Worm (Caenorhabditis elegans): ENCODE results near the gene prp-38.

DNA sequence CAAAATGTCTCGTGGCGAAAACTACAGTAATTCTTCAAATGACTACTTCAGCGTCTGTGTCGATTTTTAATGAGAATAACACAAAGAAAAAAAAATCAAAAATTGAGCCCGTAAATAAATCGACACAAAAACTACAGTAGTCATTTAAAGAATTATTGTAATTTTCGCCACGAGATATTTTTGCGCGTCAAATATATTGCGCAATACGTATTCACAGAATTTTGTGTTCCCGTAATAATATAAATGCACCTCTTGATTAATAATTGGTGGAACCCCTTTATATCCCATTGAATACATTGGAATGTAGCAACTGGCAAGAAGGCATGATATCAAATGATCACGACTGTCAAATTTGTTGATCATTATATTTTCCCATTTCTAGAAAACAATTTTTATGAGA, 36.9 kb downstream of the prp-38 start:
- TF ChIP-seq hlh-4 (tag; optimal IDR thresholded peaks at IDR 0.05), result no peak
- TF ChIP-seq ceh-88 (GFP tag; IDR thresholded peaks at IDR 0.05), result no peak
